Fruit fly (Drosophila melanogaster) whole organism, wandering third instar larva: ENCODE measurements around the gene Ugt35C1.

Experiments
- Abd-B ChIP-seq: fragments of >200 bp; optimal IDR thresholded peaks from 2 replicates; lab custom pipeline; 2017; ENCODE audit warnings: missing biosample characterization, missing genetic modification characterization
- Hnf4 ChIP-seq: fragments of 200-800 bp; sonication (Bioruptor generic); optimal IDR thresholded peaks from 2 replicates; lab custom pipeline; 2016; ENCODE audit warnings: missing biosample characterization, mild to moderate bottlenecking, missing genetic modification characterization
- Myc ChIP-seq: fragments of >200 bp; optimal IDR thresholded peaks from 2 replicates; lab custom pipeline; 2017
- dl ChIP-seq, 2 experiments: fragments of 175-275, 200-275 bp in 1 of 2; fragments of 200-275 bp in 1 of 2; sonication (Bioruptor generic); optimal IDR thresholded peaks; lab custom pipeline; 2018; ENCODE audit warnings: mild to moderate bottlenecking in 2 of 2, missing biosample characterization in 2 of 2, missing genetic modification characterization in 2 of 2, moderate library complexity in 2 of 2; ENCODE audit not compliant: partially characterized antibody in 2 of 2, insufficient read depth in 1 of 2
- psq ChIP-seq: fragments of 200-800 bp; sonication (Bioruptor generic); optimal IDR thresholded peaks from 3 replicates; lab custom pipeline; 2017; ENCODE audit warnings: missing biosample characterization, mild to moderate bottlenecking, missing genetic modification characterization, moderate library complexity
- sage ChIP-seq: fragments of 200-800 bp; sonication (Bioruptor generic); optimal IDR thresholded peaks from 2 replicates; lab custom pipeline; 2016; ENCODE audit warnings: missing biosample characterization, mild to moderate bottlenecking, missing genetic modification characterization
- usp ChIP-seq: fragments of >200 bp; optimal IDR thresholded peaks from 2 replicates; lab custom pipeline; 2017; ENCODE audit warnings: missing biosample characterization, missing genetic modification characterization

dm6 chr3R:11173169-11173506 lies 45.0 kb upstream of the Ugt35C1 start:
- no peak for TF ChIP-seq dl (GFP tag; optimal IDR thresholded peaks at IDR 0.05; lab: Kevin White, UChicago; ENCODE audit: insufficient read depth in 1 of 2, partially characterized antibody in 2 of 2)
- no peak for TF ChIP-seq sage (GFP tag; lab: Kevin White, UChicago)
- TF ChIP-seq Myc (lab: Kevin White, UChicago), result no peak
- no peak for TF ChIP-seq Abd-B (GFP tag; lab: Kevin White, UChicago)
- no peak for TF ChIP-seq usp (GFP tag; lab: Kevin White, UChicago)
- no peak for TF ChIP-seq Hnf4 (GFP tag; lab: Kevin White, UChicago)
- TF ChIP-seq psq (GFP tag; lab: Kevin White, UChicago), result no peak
